Worm (Caenorhabditis elegans) whole organism, L3 larva: ENCODE results near the gene F36D3.5.

Experiments used
- R02D3.7 ChIP-seq: fragments of 150-350 bp; optimal IDR thresholded peaks from 2 replicates; lab custom pipeline; 2014; ENCODE audit warnings: missing biosample characterization, missing genetic modification characterization
- ZK546.5 ChIP-seq: sonication (generic microtip); optimal IDR thresholded peaks from 2 replicates; lab custom pipeline; 2017; ENCODE audit warnings: missing biosample characterization, missing genetic modification characterization
- ceh-82 ChIP-seq: fragments of 150-350 bp; optimal IDR thresholded peaks from 2 replicates; lab custom pipeline; 2014; ENCODE audit warnings: missing biosample characterization, missing genetic modification characterization
- ceh-9 ChIP-seq: sonication (generic microtip); optimal IDR thresholded peaks from 2 replicates; lab custom pipeline; 2018; ENCODE audit warnings: missing biosample characterization, missing genetic modification characterization
- daf-12 ChIP-seq: fragments of 150-350 bp; optimal IDR thresholded peaks from 2 replicates; lab custom pipeline; 2014; ENCODE audit warnings: missing biosample characterization, missing genetic modification reagents, missing genetic modification characterization
- egl-27 ChIP-seq: sonication (generic microtip); optimal IDR thresholded peaks from 4 replicates; lab custom pipeline; 2017; ENCODE audit warnings: missing biosample characterization, missing genetic modification reagents, missing genetic modification characterization
- egl-5 ChIP-seq: fragments of 150-350 bp; optimal IDR thresholded peaks from 2 replicates; lab custom pipeline; 2017; ENCODE audit warnings: missing biosample characterization, missing genetic modification reagents, missing genetic modification characterization, inconsistent platforms
- elt-1 ChIP-seq: fragments of 150-350 bp; optimal IDR thresholded peaks from 2 replicates; lab custom pipeline; 2014; ENCODE audit warnings: missing biosample characterization, missing genetic modification characterization
- eor-1 ChIP-seq, 2 experiments: fragments of 150-350 bp; optimal IDR thresholded peaks; 2 replicates each; lab custom pipeline; 2014 to 2018; ENCODE audit warnings: missing biosample characterization in 2 of 2, missing genetic modification characterization in 2 of 2
- fkh-10 ChIP-seq: sonication (generic microtip); optimal IDR thresholded peaks from 2 replicates; lab custom pipeline; 2017; ENCODE audit warnings: missing biosample characterization, missing genetic modification reagents, missing genetic modification characterization
- fkh-2 ChIP-seq: fragments of 150-350 bp; optimal IDR thresholded peaks from 2 replicates; lab custom pipeline; 2014; ENCODE audit warnings: missing biosample characterization, missing genetic modification reagents, missing genetic modification characterization
- fos-1 ChIP-seq: fragments of 150-350 bp; optimal IDR thresholded peaks from 2 replicates; lab custom pipeline; 2014; ENCODE audit warnings: missing biosample characterization, missing genetic modification characterization
- hmg-11 ChIP-seq: sonication (generic microtip); optimal IDR thresholded peaks from 2 replicates; lab custom pipeline; 2016; ENCODE audit warnings: missing genetic modification characterization, missing compliant biosample characterization
- lin-15B ChIP-seq: fragments of 150-350 bp; optimal IDR thresholded peaks from 2 replicates; lab custom pipeline; 2014; ENCODE audit warnings: missing biosample characterization, missing genetic modification characterization
- lin-39 ChIP-seq: fragments of 150-350 bp; optimal IDR thresholded peaks from 2 replicates; lab custom pipeline; 2018; ENCODE audit warnings: missing biosample characterization, missing genetic modification reagents, missing genetic modification characterization
- mdl-1 ChIP-seq: fragments of 150-350 bp; optimal IDR thresholded peaks from 2 replicates; lab custom pipeline; 2014; ENCODE audit warnings: missing biosample characterization, missing genetic modification characterization
- mml-1 ChIP-seq: fragments of 150-350 bp; sonication (generic microtip); optimal IDR thresholded peaks from 3 replicates; lab custom pipeline; 2014; ENCODE audit warnings: missing biosample characterization, missing genetic modification characterization
- nfya-1 ChIP-seq: sonication (generic microtip); optimal IDR thresholded peaks from 2 replicates; lab custom pipeline; 2017; ENCODE audit warnings: missing genetic modification characterization, mild to moderate bottlenecking, missing compliant biosample characterization, antibody characterized with exemption, moderate library complexity; ENCODE audit not compliant: insufficient read depth
- nhr-11 ChIP-seq: fragments of 150-350 bp; optimal IDR thresholded peaks from 2 replicates; lab custom pipeline; 2014; ENCODE audit warnings: missing biosample characterization, missing genetic modification characterization
- nhr-23 ChIP-seq: fragments of 150-350 bp; optimal IDR thresholded peaks from 2 replicates; lab custom pipeline; 2014; ENCODE audit warnings: missing biosample characterization, missing genetic modification reagents, missing genetic modification characterization
- nhr-43 ChIP-seq: sonication (generic microtip); optimal IDR thresholded peaks from 2 replicates; lab custom pipeline; 2016; ENCODE audit warnings: mild to moderate bottlenecking, missing genetic modification characterization, missing compliant biosample characterization; ENCODE audit not compliant: poor library complexity, severe bottlenecking
- pha-4 ChIP-seq: fragments of 150-350 bp; optimal IDR thresholded peaks from 2 replicates; lab custom pipeline; 2014; ENCODE audit warnings: missing biosample characterization, missing genetic modification reagents, missing genetic modification characterization
- pqm-1 ChIP-seq: fragments of 150-350 bp; optimal IDR thresholded peaks from 2 replicates; lab custom pipeline; 2017; ENCODE audit warnings: missing biosample characterization, missing genetic modification characterization, inconsistent platforms
- skn-1 ChIP-seq: fragments of 150-350 bp; optimal IDR thresholded peaks from 2 replicates; lab custom pipeline; 2014; ENCODE audit warnings: missing biosample characterization, missing genetic modification characterization
- snpc-4 ChIP-seq: fragments of 150-350 bp; optimal IDR thresholded peaks from 2 replicates; lab custom pipeline; 2014; ENCODE audit warnings: missing biosample characterization, missing genetic modification characterization
- tbx-2 ChIP-seq: sonication (generic microtip); optimal IDR thresholded peaks from 2 replicates; lab custom pipeline; 2016; ENCODE audit warnings: mild to moderate bottlenecking, missing genetic modification characterization, missing compliant biosample characterization
- unc-39 ChIP-seq: sonication (generic microtip); optimal IDR thresholded peaks from 4 replicates; lab custom pipeline; 2017; ENCODE audit warnings: missing biosample characterization, missing genetic modification characterization
- ztf-11 ChIP-seq: fragments of 150-350 bp; optimal IDR thresholded peaks from 2 replicates; lab custom pipeline; 2014; ENCODE audit warnings: missing biosample characterization, missing genetic modification characterization

F36D3.5 gene

DNA sequence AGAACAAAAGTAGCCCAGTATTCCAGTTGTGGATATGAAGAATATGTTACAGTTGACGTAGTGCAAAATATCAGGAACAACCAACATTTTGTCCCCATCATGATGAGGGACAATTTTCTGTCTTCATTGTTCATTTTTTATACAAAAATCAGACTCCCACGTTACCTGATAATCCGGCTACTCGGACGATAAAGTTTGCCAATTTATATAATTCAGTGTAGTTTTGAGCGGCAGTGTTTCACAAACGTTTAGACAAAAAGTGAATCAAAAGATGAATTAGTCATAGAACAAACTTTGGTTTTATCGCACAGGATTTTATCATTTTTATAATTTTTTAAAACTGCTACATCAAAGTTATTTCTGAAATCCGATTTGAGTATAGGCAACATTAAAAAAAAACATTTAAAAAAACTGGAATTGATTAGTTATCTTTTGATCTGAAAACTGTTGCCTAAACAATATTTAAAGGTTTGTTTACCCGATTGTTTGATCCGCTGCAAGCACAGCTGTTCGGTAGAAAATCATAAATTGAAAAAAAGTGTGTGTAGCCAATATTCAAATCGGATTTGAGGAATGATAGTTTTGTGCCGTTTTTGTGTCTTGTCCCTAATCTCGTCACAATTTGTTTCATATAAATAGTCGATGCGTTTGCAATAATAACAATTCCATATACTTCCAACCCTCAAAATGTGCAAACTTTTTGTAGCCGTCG lies 34.0 kb downstream of the F36D3.5 start, which contains the start of the genes F57E7.4 and spig-6:
TSS of gene F57E7.4 (minus strand) at position 101 of the 712 bp plus-strand sequence.
TSS of gene spig-6 (plus strand) at position 662 of the 712 bp plus-strand sequence.
- TF ChIP-seq lin-39 (no peak), ztf-11 (no peak), ceh-82 (tag; lab: Kevin White, UChicago) (no peak), mdl-1 (tag; lab: Kevin White, UChicago) (no peak), hmg-11 (tag; lab: Kevin White, UChicago) (no peak), fkh-10 (GFP tag; lab: Kevin White, UChicago) (no peak), ZK546.5 (tag; lab: Kevin White, UChicago) (no peak), R02D3.7 (tag; lab: Kevin White, UChicago) (no peak), fos-1 (tag; lab: Kevin White, UChicago) (no peak), fkh-2 (tag; lab: Kevin White, UChicago) (no peak), lin-15B (tag; lab: Kevin White, UChicago) (no peak), daf-12 (no peak), nhr-23 (tag; lab: Kevin White, UChicago) (no peak)

DNA sequence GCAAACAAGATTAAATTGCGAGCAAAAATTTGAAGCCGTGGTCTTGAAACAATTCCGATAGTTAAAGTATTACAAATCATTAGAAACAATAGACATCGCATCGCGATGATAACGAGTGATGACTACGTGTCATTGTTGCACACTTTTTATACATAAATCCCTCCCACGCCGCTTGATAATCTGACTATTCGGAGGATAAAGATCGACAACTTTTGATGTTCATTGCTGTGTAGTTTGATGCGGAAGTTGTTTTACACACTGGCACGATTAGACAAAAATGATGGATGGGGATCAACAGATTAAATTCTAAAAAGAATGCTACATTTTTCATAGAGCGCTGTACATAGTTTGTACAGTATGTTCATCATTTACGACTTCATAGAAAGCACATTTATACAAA lies 35.8 kb downstream of the F36D3.5 start, which contains the start of gene T08G3.11:
TSS of gene T08G3.11 (minus strand) at position 101 of the 400 bp plus-strand sequence.
- TF ChIP-seq nhr-23 (tag; lab: Kevin White, UChicago): no peak
- TF ChIP-seq, all 47 proteins: peak for 0

DNA sequence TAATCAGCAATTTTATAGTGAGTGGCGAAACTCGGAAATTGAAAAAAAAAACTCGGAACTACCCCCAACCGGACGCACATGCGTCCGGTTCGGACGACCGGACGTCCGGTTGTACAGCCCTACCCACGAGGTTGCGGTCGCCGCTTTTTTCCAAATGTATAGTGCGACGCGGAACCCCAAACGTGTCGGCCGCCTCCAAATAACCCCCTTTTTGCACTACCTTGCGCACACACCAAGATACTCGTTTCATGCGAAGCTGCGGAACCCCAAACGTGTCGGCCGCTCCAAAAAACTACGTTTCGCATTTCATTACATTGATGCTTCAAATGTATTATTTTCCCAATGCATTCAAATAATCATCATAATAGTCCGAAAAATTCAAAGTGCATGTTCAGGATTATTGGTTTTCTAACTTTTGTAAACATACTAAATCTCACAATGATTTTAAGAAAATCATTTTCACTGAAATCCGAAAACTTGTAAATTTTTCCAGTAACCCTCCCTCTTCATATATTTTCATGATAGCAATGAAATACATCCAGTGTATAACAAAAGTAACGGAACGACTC lies 43.0 kb downstream of the F36D3.5 start, which contains the start of gene srw-35:
TSS of gene srw-35 (plus strand) at position 519 of the 569 bp plus-strand sequence.
- TF ChIP-seq hmg-11 (tag; lab: Kevin White, UChicago) (no peak), daf-12 (no peak), nhr-11 (tag; lab: Kevin White, UChicago) (no peak), ztf-11 (no peak), pha-4 (tag; lab: Kevin White, UChicago) (no peak), nfya-1 (tag; lab: Kevin White, UChicago) (no peak), mml-1 (tag; lab: Kevin White, UChicago) (no peak), ceh-82 (tag; lab: Kevin White, UChicago) (no peak), elt-1 (tag; lab: Kevin White, UChicago) (no peak)

DNA sequence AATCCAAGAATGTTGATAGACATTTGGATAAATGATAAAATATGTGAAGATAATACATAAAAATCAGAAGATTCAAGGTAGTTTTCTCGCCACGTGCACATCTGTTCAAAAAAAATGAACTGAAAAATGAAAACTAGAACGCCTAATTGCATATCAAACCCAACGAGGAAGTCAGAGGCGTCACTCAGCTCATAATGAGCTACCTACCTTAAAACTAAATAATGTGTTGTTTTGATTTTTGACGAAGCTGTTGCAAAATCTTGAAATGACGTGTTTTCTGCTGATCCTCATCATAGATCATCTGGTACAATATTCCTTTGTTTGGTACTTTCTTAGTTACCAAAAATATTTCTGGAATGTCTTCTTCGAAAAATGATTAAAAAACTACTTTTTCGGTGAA lies 44.1 kb downstream of the F36D3.5 start, which contains the start of gene srh-138:
TSS of gene srh-138 (minus strand) at position 101 of the 400 bp plus-strand sequence.
- TF ChIP-seq skn-1 (tag; lab: Kevin White, UChicago) (no peak), unc-39 (tag; lab: Kevin White, UChicago) (no peak), nhr-43 (tag; lab: Kevin White, UChicago) (no peak), elt-1 (tag; lab: Kevin White, UChicago) (no peak), egl-27 (tag; lab: Kevin White, UChicago) (no peak), nfya-1 (tag; lab: Kevin White, UChicago) (no peak)

DNA sequence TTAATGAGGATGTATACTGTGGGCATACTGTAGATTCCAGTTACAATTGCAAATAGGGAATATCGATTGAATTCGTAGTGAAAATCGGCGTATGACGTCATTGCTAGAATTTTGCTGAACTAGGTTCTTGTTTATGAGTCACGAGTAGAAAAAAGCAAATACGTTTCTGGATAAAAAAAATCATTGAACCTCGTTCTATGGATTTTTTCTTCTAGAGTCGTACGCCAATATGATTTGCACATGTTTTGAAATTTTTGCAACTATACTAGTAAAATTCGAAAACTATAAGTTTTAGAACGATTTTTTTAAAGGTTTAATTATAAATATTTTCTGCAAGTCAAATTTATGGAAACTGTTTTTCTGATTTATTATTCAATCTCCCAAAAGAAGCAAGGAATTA lies 47.2 kb downstream of the F36D3.5 start, which contains the start of gene sru-44:
TSS of gene sru-44 (minus strand) at position 101 of the 400 bp plus-strand sequence.
- TF ChIP-seq ceh-82 (tag; lab: Kevin White, UChicago) (no peak), nhr-11 (tag; lab: Kevin White, UChicago) (no peak), snpc-4 (no peak), nfya-1 (tag; lab: Kevin White, UChicago) (no peak), eor-1 (tag; optimal IDR thresholded peaks at IDR 0.05; lab: Kevin White, UChicago) (no peak)

DNA sequence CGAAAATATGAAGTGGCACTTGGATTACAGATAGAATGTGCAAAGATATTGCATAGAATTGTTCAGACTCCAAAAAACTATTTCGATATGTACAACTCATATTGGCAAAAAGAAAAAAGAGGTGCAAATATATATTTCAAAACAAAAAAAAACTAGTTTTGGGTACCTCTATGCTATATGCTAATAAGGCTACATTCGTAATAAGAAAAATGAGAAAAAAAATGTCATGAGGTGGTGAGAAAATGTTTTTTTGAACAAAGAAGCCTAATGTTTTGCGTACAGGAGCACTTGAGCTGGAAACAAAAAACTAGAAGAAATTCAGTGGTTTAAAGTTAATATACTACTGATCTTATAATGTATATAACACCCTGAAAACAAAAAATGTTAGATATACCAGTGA lies 54.2 kb downstream of the F36D3.5 start, which contains the start of gene srh-142:
TSS of gene srh-142 (minus strand) at position 101 of the 400 bp plus-strand sequence.
- TF ChIP-seq tbx-2 (no peak), mml-1 (tag; lab: Kevin White, UChicago) (no peak), lin-15B (tag; lab: Kevin White, UChicago) (no peak), ceh-82 (tag; lab: Kevin White, UChicago) (no peak), nhr-43 (tag; lab: Kevin White, UChicago) (no peak), egl-5 (no peak), ceh-9 (tag; lab: Kevin White, UChicago) (no peak), pqm-1 (tag; lab: Kevin White, UChicago) (no peak), fkh-2 (tag; lab: Kevin White, UChicago) (no peak)
